Fruit fly (Drosophila melanogaster) whole organism, embryonic: ENCODE results near the gene CG10809.

Experiments
- CG11247 ChIP-seq: fragments of 200-800 bp; sonication (Bioruptor generic); IDR thresholded peaks from 2 replicates; pipeline ENCODE4 v1.3.6; 2022; ENCODE audit warnings: missing biosample characterization, missing genetic modification characterization
- CG11456 ChIP-seq: fragments of 200-800 bp; sonication (Bioruptor generic); IDR thresholded peaks from 3 replicates; pipeline ENCODE4 v1.3.6; 2022; ENCODE audit warnings: missing biosample characterization, missing genetic modification characterization
- CG31441 ChIP-seq: fragments of 200-800 bp; sonication (Bioruptor generic); IDR thresholded peaks from 2 replicates; pipeline ENCODE4 v1.3.6; 2022; ENCODE audit warnings: missing biosample characterization, missing genetic modification characterization
- CG3726 ChIP-seq: fragments of 200-800 bp; sonication (Bioruptor generic); IDR thresholded peaks from 3 replicates; pipeline ENCODE4, ENCODE4 v1.3.6; 2022; ENCODE audit warnings: missing biosample characterization, missing genetic modification characterization
- CG4424 ChIP-seq: fragments of 200-800 bp; sonication (Bioruptor generic); optimal IDR thresholded peaks from 3 replicates; lab custom pipeline; 2016; ENCODE audit warnings: missing biosample characterization, missing genetic modification characterization

dm6 chr3L:9837053-9837452, 22.6 kb downstream of the CG10809 start:
- no peak for TF ChIP-seq CG11247 (GFP tag; lab: Robert Waterston, UW)
- TF ChIP-seq CG11456 (GFP tag; lab: Robert Waterston, UW): no peak
- TF ChIP-seq CG4424 (GFP tag; lab: Kevin White, UChicago): no peak
- no peak for TF ChIP-seq CG3726 (GFP tag; lab: Robert Waterston, UW)
- TF ChIP-seq CG31441 (GFP tag; lab: Robert Waterston, UW): no peak
